Worm (Caenorhabditis elegans) whole organism, young adult: Measurements from ENCODE around the gene clec-144.

Experiments used
- C06A6.2 ChIP-seq: fragments of 200-800 bp; sonication (Bioruptor generic); conservative IDR thresholded peaks from 2 replicates; pipeline ENCODE4 v1.3.6; 2022; ENCODE audit warnings: missing genetic modification characterization, missing compliant biosample characterization
- C17E4.6 ChIP-seq: fragments of 200-800 bp; sonication (Bioruptor generic); IDR thresholded peaks from 2 replicates; pipeline ENCODE4 v1.3.6; 2022; ENCODE audit warnings: missing genetic modification reagents, missing genetic modification characterization, missing compliant biosample characterization
- F10E7.11 ChIP-seq: sonication (generic microtip); optimal IDR thresholded peaks from 2 replicates; lab custom pipeline; 2017; ENCODE audit warnings: mild to moderate bottlenecking, missing genetic modification characterization, moderate library complexity, missing compliant biosample characterization
- F37B4.10 ChIP-seq: fragments of 200-800 bp; sonication (Bioruptor generic); IDR thresholded peaks from 2 replicates; pipeline ENCODE4 v1.3.6; 2022; ENCODE audit warnings: missing genetic modification characterization, missing compliant biosample characterization
- F55B11.4 ChIP-seq: sonication (generic microtip); optimal IDR thresholded peaks from 2 replicates; lab custom pipeline; 2016; ENCODE audit warnings: missing compliant biosample characterization, missing genetic modification characterization, borderline replicate concordance; ENCODE audit not compliant: insufficient read depth
- F57C9.4 ChIP-seq: sonication (generic microtip); optimal IDR thresholded peaks from 2 replicates; lab custom pipeline; 2017; ENCODE audit warnings: mild to moderate bottlenecking, missing genetic modification characterization, missing compliant biosample characterization
- T26A5.8 ChIP-seq: sonication (generic microtip); optimal IDR thresholded peaks from 2 replicates; lab custom pipeline; 2016; ENCODE audit warnings: missing genetic modification characterization, missing compliant biosample characterization
- Y53F4B.3 ChIP-seq: fragments of 200-800 bp; sonication (Bioruptor generic); IDR thresholded peaks from 2 replicates; pipeline ENCODE4 v1.3.6; 2022; ENCODE audit warnings: missing genetic modification reagents, missing genetic modification characterization, missing compliant biosample characterization
- Y67H2A.10 ChIP-seq: fragments of 200-800 bp; sonication (Bioruptor generic); conservative IDR thresholded peaks from 2 replicates; pipeline ENCODE4 v1.3.6; 2022; ENCODE audit warnings: missing genetic modification reagents, missing genetic modification characterization, missing compliant biosample characterization
- Y79H2A.3 ChIP-seq: fragments of 200-800 bp; sonication (Bioruptor generic); conservative IDR thresholded peaks from 2 replicates; pipeline ENCODE4 v1.3.6; 2022; ENCODE audit warnings: missing genetic modification reagents, missing genetic modification characterization, missing compliant biosample characterization
- aptf-2 ChIP-seq: fragments of 200-800 bp; sonication (Bioruptor generic); conservative IDR thresholded peaks from 2 replicates; pipeline ENCODE4 v1.3.6; 2022; ENCODE audit warnings: missing genetic modification reagents, missing genetic modification characterization, missing compliant biosample characterization
- attf-5 ChIP-seq: fragments of 200-800 bp; sonication (Bioruptor generic); optimal IDR thresholded peaks from 2 replicates; lab custom pipeline; 2018; ENCODE audit warnings: mild to moderate bottlenecking, missing genetic modification characterization, missing compliant biosample characterization
- cebp-1 ChIP-seq, 2 experiments: fragments of 200-800 bp in 1 of 2; sonication (Bioruptor generic) in 1 of 2; sonication (generic microtip) in 1 of 2; IDR thresholded peaks in 1 of 2; optimal IDR thresholded peaks in 1 of 2; 2 replicates each; pipeline versions ENCODE4 v1.3.6 to Lab custom; 2017 to 2022; ENCODE audit warnings: missing compliant biosample characterization in 2 of 2, missing genetic modification characterization in 2 of 2, mild to moderate bottlenecking in 1 of 2, missing genetic modification reagents in 1 of 2, moderate library complexity in 1 of 2
- ceh-58 ChIP-seq: fragments of 200-800 bp; sonication (Bioruptor generic); IDR thresholded peaks from 2 replicates; pipeline ENCODE4 v1.3.6; 2022; ENCODE audit warnings: missing genetic modification characterization, missing compliant biosample characterization
- ceh-91 ChIP-seq: fragments of 200-800 bp; sonication (Bioruptor generic); IDR thresholded peaks from 2 replicates; pipeline ENCODE4 v1.3.6; 2022; ENCODE audit warnings: missing genetic modification reagents, missing genetic modification characterization, missing compliant biosample characterization
- die-1 ChIP-seq: sonication (generic microtip); optimal IDR thresholded peaks from 2 replicates; lab custom pipeline; 2016; ENCODE audit warnings: missing genotype, mild to moderate bottlenecking, missing genetic modification characterization, missing compliant biosample characterization
- dpl-1 ChIP-seq: fragments of 150-350 bp; optimal IDR thresholded peaks from 2 replicates; lab custom pipeline; 2014; ENCODE audit warnings: missing biosample characterization, missing genetic modification reagents, missing genetic modification characterization
- efl-1 ChIP-seq: fragments of 150-350 bp; optimal IDR thresholded peaks from 2 replicates; lab custom pipeline; 2014; ENCODE audit warnings: missing biosample characterization, missing genetic modification reagents, missing genetic modification characterization
- egrh-3 ChIP-seq: fragments of 200-800 bp; sonication (Bioruptor generic); IDR thresholded peaks from 2 replicates; pipeline ENCODE4 v1.3.6; 2022; ENCODE audit warnings: missing genetic modification reagents, missing genetic modification characterization, missing compliant biosample characterization
- him-1 ChIP-seq: sonication (generic microtip); optimal IDR thresholded peaks from 2 replicates; lab custom pipeline; 2016; ENCODE audit warnings: missing genotype, missing genetic modification reagents, missing genetic modification characterization, missing compliant biosample characterization
- lag-1 ChIP-seq: fragments of 200-800 bp; sonication (Bioruptor generic); IDR thresholded peaks from 2 replicates; pipeline ENCODE4 v1.3.6; 2022; ENCODE audit warnings: missing genetic modification reagents, missing genetic modification characterization, missing compliant biosample characterization
- lin-35 ChIP-seq, 3 experiments: fragments of 150-350 bp in 2 of 3; sonication (generic microtip) in 1 of 3; optimal IDR thresholded peaks; 2 replicates each; lab custom pipeline; 2014 to 2018; ENCODE audit warnings: missing biosample characterization in 3 of 3, missing genetic modification characterization in 3 of 3, missing genetic modification reagents in 3 of 3
- madf-6 ChIP-seq: fragments of 200-800 bp; sonication (Bioruptor generic); IDR thresholded peaks from 2 replicates; pipeline ENCODE4 v1.3.6; 2022; ENCODE audit warnings: missing genetic modification reagents, missing genetic modification characterization, missing compliant biosample characterization
- madf-8 ChIP-seq: fragments of 200-800 bp; sonication (Bioruptor generic); conservative IDR thresholded peaks from 2 replicates; pipeline ENCODE4 v1.3.6; 2022; ENCODE audit warnings: missing genetic modification reagents, missing genetic modification characterization, missing compliant biosample characterization
- mel-28 ChIP-seq: sonication (generic microtip); optimal IDR thresholded peaks from 2 replicates; lab custom pipeline; 2016; ENCODE audit warnings: borderline replicate concordance, mild to moderate bottlenecking, missing genetic modification characterization, missing compliant biosample characterization
- mes-4 ChIP-seq: sonication (generic microtip); optimal IDR thresholded peaks from 2 replicates; lab custom pipeline; 2016; ENCODE audit warnings: missing genotype, missing genetic modification characterization, missing compliant biosample characterization
- nhr-179 ChIP-seq: sonication (generic microtip); optimal IDR thresholded peaks from 2 replicates; lab custom pipeline; 2016; ENCODE audit warnings: mild to moderate bottlenecking, missing genetic modification characterization, missing compliant biosample characterization
- nhr-80 ChIP-seq: sonication (generic microtip); optimal IDR thresholded peaks from 2 replicates; lab custom pipeline; 2016; ENCODE audit warnings: missing genetic modification characterization, missing compliant biosample characterization
- pha-4 ChIP-seq: fragments of 150-350 bp; sonication (generic microtip); optimal IDR thresholded peaks from 2 replicates; lab custom pipeline; 2014; ENCODE audit warnings: missing biosample characterization, missing genetic modification reagents, missing genetic modification characterization
- sea-2 ChIP-seq: fragments of 200-800 bp; sonication (Bioruptor generic); IDR thresholded peaks from 2 replicates; pipeline ENCODE4 v1.3.6; 2022; ENCODE audit warnings: missing genetic modification characterization, missing compliant biosample characterization
- snpc-3.4 ChIP-seq: sonication (generic microtip); optimal IDR thresholded peaks from 2 replicates; lab custom pipeline; 2017; ENCODE audit warnings: missing genetic modification characterization, mild to moderate bottlenecking, missing compliant biosample characterization, antibody characterized with exemption, moderate library complexity, missing genotype, missing genetic modification reagents
- tbx-9 ChIP-seq: sonication (generic microtip); optimal IDR thresholded peaks from 2 replicates; lab custom pipeline; 2016; ENCODE audit warnings: borderline replicate concordance, missing genetic modification characterization, inconsistent platforms, missing compliant biosample characterization
- xnd-1 ChIP-seq: sonication (generic microtip); optimal IDR thresholded peaks from 2 replicates; lab custom pipeline; 2016; ENCODE audit warnings: missing genotype, missing genetic modification reagents, missing genetic modification characterization, missing compliant biosample characterization
- ztf-25 ChIP-seq: fragments of 200-800 bp; sonication (Bioruptor generic); IDR thresholded peaks from 2 replicates; pipeline ENCODE4 v1.3.6; 2022; ENCODE audit warnings: missing genetic modification reagents, missing genetic modification characterization, missing compliant biosample characterization

The clec-144 gene

DNA sequence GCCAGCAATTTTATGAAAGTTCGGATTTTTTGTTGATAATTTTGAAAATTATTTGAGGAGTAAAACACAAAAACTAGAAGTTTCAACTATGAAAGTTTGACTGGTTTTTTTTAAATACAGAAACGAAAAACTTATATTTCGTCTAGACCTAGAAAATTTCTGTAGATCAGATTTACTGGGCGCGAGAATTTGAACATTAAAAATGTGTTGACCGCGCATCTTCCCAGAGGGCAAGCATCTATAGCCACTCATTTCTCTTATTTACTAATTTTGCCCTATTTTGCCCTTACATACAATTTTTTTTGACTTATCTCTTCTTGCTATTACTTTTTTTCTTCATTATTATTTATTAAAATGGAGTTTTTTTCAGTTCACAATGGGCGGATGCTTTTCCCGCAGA is 23.4 kb downstream of the clec-144 start, which contains the start of gene F43G6.10:
Gene F43G6.10, plus strand, starts transcription at position 371 of the 400 bp plus-strand sequence.
- TF ChIP-seq egrh-3 (GFP tag; lab: Robert Waterston, UW) = no peak
- peak; percentile 49 for TF ChIP-seq madf-8 (GFP tag; lab: Robert Waterston, UW)
- TF ChIP-seq nhr-179 (tag; lab: Kevin White, UChicago) = no peak
- TF ChIP-seq dpl-1 (GFP tag; lab: Kevin White, UChicago) = peak; percentile 13
- peak; percentile 98 for TF ChIP-seq aptf-2 (GFP tag; lab: Robert Waterston, UW)
- peak; percentile 86 for TF ChIP-seq madf-6
- peak; percentile 74 for TF ChIP-seq efl-1 (GFP tag; lab: Kevin White, UChicago)

ce11 chrII:11806256-11806655 is 26.1 kb downstream of the clec-144 start, which contains the start of gene jmjd-1.1:
TSS of gene jmjd-1.1 (plus strand) at chrII:11806556.
- TF ChIP-seq pha-4 (tag; lab: Kevin White, UChicago) = no peak
- TF ChIP-seq ztf-25 (GFP tag; lab: Robert Waterston, UW) = no peak
- TF ChIP-seq madf-6 = no peak
- TF ChIP-seq lin-35 (GFP tag; optimal IDR thresholded peaks at IDR 0.05; lab: Kevin White, UChicago) = no peak
- TF ChIP-seq him-1 (tag; lab: Kevin White, UChicago) = no peak
- TF ChIP-seq sea-2 (GFP tag; lab: Robert Waterston, UW) = no peak
- no peak for TF ChIP-seq ceh-58 (GFP tag; lab: Robert Waterston, UW)
- no peak for TF ChIP-seq F37B4.10
- TF ChIP-seq F55B11.4 (tag; lab: Kevin White, UChicago) = no peak
- TF ChIP-seq mes-4 (tag; lab: Kevin White, UChicago) = no peak
- no peak for TF ChIP-seq F10E7.11 (tag; lab: Kevin White, UChicago)
- TF ChIP-seq lag-1 (GFP tag; lab: Robert Waterston, UW) = no peak
- TF ChIP-seq C06A6.2 (GFP tag; lab: Robert Waterston, UW) = no peak
- no peak for TF ChIP-seq xnd-1 (tag; lab: Kevin White, UChicago)
- no peak for TF ChIP-seq tbx-9
- TF ChIP-seq, all 124 proteins: peak for 0

DNA sequence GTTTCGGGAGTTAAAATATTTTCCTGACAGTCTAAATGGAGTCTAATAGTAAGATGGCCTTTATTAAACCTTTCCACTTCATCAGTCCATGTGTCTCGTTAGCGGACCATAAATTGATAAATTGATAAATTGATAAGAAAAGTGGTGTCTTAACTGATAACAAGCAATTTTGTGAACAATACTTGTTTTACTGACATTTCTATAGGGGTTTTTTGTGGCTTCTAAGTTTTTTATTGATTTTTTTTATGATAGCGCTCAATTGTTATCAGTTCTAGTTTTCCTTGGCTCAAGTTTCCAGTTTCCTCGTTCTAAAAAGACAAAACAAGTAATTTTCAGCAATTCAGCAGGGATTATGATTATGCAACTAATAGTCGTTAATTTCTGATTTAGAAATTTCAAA is 29.9 kb downstream of the clec-144 start, which contains the start of gene F43G6.17:
Gene F43G6.17, plus strand, starts transcription at position 301 of the 400 bp plus-strand sequence.
- TF ChIP-seq ceh-91 (GFP tag; lab: Robert Waterston, UW) (no peak), aptf-2 (GFP tag; lab: Robert Waterston, UW) (no peak), Y53F4B.3 (GFP tag; lab: Robert Waterston, UW) (no peak), madf-8 (GFP tag; lab: Robert Waterston, UW) (no peak), attf-5 (GFP tag; lab: Kevin White, UChicago) (no peak)

- TF ChIP-seq Y67H2A.10 (GFP tag; lab: Robert Waterston, UW) (no peak), mel-28 (tag; lab: Kevin White, UChicago) (no peak)
- TF ChIP-seq, all 124 proteins: peak for 0
These were observed 33.6 kb downstream of the clec-144 start, which contains the start of gene hda-5 for ce11 chrII:11798737-11799136. TSS of gene hda-5 (plus strand) at chrII:11799037.

ce11 chrII:11797194-11797593 is 35.2 kb downstream of the clec-144 start:
- TF ChIP-seq C06A6.2 (GFP tag; lab: Robert Waterston, UW) (no peak), nhr-80 (tag; lab: Kevin White, UChicago) (peak; percentile 42)

ce11 chrII:11794392-11794791 is 38.0 kb downstream of the clec-144 start:
- TF ChIP-seq tbx-9 (no peak), F57C9.4 (tag; lab: Kevin White, UChicago) (no peak), efl-1 (GFP tag; lab: Kevin White, UChicago) (no peak), C17E4.6 (GFP tag; lab: Robert Waterston, UW) (no peak), mes-4 (tag; lab: Kevin White, UChicago) (no peak), snpc-3.4 (tag; lab: Kevin White, UChicago) (no peak), T26A5.8 (tag; lab: Kevin White, UChicago) (no peak), egrh-3 (GFP tag; lab: Robert Waterston, UW) (no peak), cebp-1 (GFP tag; IDR thresholded peaks at IDR 0.05; lab: Robert Waterston, UW) (no peak), cebp-1 (tag; optimal IDR thresholded peaks at IDR 0.05; lab: Kevin White, UChicago) (no peak), die-1 (tag; lab: Kevin White, UChicago) (no peak), Y79H2A.3 (GFP tag; lab: Robert Waterston, UW) (no peak)
